Fruit fly (Drosophila melanogaster) whole organism, embryonic: Measurements from ENCODE around the gene CG13096.
A peak's percentile ranks its signal among the peaks of the same experiment; 100 is the strongest.

Experiments
- C15 ChIP-seq: fragments of 200-800 bp; sonication (Bioruptor generic); IDR thresholded peaks from 3 replicates; pipeline ENCODE4 v1.3.6; 2022; ENCODE audit warnings: missing biosample characterization, missing genetic modification characterization
- CG10209 ChIP-seq: fragments of 200-800 bp; sonication (Bioruptor generic); optimal IDR thresholded peaks from 3 replicates; lab custom pipeline; 2017; ENCODE audit warnings: missing biosample characterization, mild to moderate bottlenecking, missing genetic modification characterization, missing genetic modification reagents
- CG11560 ChIP-seq: fragments of 200-800 bp; sonication (Bioruptor generic); IDR thresholded peaks from 3 replicates; pipeline ENCODE4 v1.3.6; 2022; ENCODE audit warnings: missing biosample characterization, missing genetic modification characterization
- CG12391 ChIP-seq: fragments of 200-800 bp; sonication (Bioruptor generic); optimal IDR thresholded peaks from 3 replicates; lab custom pipeline; 2018; ENCODE audit warnings: missing biosample characterization, mild to moderate bottlenecking, missing genetic modification characterization, moderate library complexity
- CG13624 ChIP-seq: fragments of 200-800 bp; sonication (Bioruptor generic); optimal IDR thresholded peaks from 2 replicates; lab custom pipeline; 2016; ENCODE audit warnings: missing biosample characterization, missing genetic modification characterization
- CG15479 ChIP-seq: fragments of 200-800 bp; sonication (Bioruptor generic); optimal IDR thresholded peaks from 3 replicates; lab custom pipeline; 2019; ENCODE audit warnings: missing biosample characterization, mild to moderate bottlenecking, missing genetic modification characterization, moderate library complexity
- CG15514 ChIP-seq: fragments of 200-800 bp; sonication (Bioruptor generic); optimal IDR thresholded peaks from 3 replicates; lab custom pipeline; 2017; ENCODE audit warnings: missing biosample characterization, missing genetic modification characterization, mild to moderate bottlenecking, moderate library complexity, missing genetic modification reagents
- CG15601 ChIP-seq: fragments of 200-800 bp; sonication (Bioruptor generic); optimal IDR thresholded peaks from 3 replicates; lab custom pipeline; 2019; ENCODE audit warnings: missing biosample characterization, mild to moderate bottlenecking, missing genetic modification characterization, moderate library complexity
- CG1602 ChIP-seq: fragments of 200-800 bp; sonication (Bioruptor generic); optimal IDR thresholded peaks from 3 replicates; lab custom pipeline; 2016; ENCODE audit warnings: missing biosample characterization, missing genetic modification characterization
- CG1647 ChIP-seq: fragments of 200-800 bp; sonication (Bioruptor generic); optimal IDR thresholded peaks from 3 replicates; lab custom pipeline; 2016; ENCODE audit warnings: missing biosample characterization, missing genetic modification characterization
- CG17385 ChIP-seq: fragments of 200-800 bp; sonication (Bioruptor generic); optimal IDR thresholded peaks from 3 replicates; lab custom pipeline; 2018; ENCODE audit warnings: missing biosample characterization, mild to moderate bottlenecking, missing genetic modification characterization
- CG1832 ChIP-seq: fragments of 200-800 bp; sonication (Bioruptor generic); optimal IDR thresholded peaks from 2 replicates; lab custom pipeline; 2017; ENCODE audit warnings: missing biosample characterization, mild to moderate bottlenecking, missing genetic modification characterization, inconsistent platforms
- CG8359 ChIP-seq: fragments of 200-800 bp; sonication (Bioruptor generic); optimal IDR thresholded peaks from 2 replicates; lab custom pipeline; 2017; ENCODE audit warnings: missing biosample characterization, mild to moderate bottlenecking, missing genetic modification characterization, borderline replicate concordance
- CG8765 ChIP-seq: fragments of 200-800 bp; sonication (Bioruptor generic); IDR thresholded peaks from 2 replicates; pipeline ENCODE4 v1.3.6; 2022; ENCODE audit warnings: missing biosample characterization, missing genetic modification characterization
- CG9609 ChIP-seq: fragments of 200-800 bp; sonication (Bioruptor generic); optimal IDR thresholded peaks from 3 replicates; lab custom pipeline; 2016; ENCODE audit warnings: missing biosample characterization, missing genetic modification characterization
- CrebB ChIP-seq: fragments of 200-800 bp; sonication (Bioruptor generic); optimal IDR thresholded peaks from 3 replicates; lab custom pipeline; 2018; ENCODE audit warnings: missing biosample characterization, mild to moderate bottlenecking, missing genetic modification characterization
- Doc2 ChIP-seq: fragments of 200-800 bp; sonication (Bioruptor generic); IDR thresholded peaks from 2 replicates; pipeline ENCODE4 v1.3.6; 2022; ENCODE audit warnings: missing biosample characterization, missing genetic modification characterization
- Dref ChIP-seq: fragments of 200-800 bp; sonication (Bioruptor generic); IDR thresholded peaks from 2 replicates; pipeline ENCODE4 v1.3.6; 2022; ENCODE audit warnings: missing biosample characterization, missing genetic modification characterization
- E2f2 ChIP-seq: fragments of 200-800 bp; sonication (Bioruptor generic); IDR thresholded peaks from 2 replicates; pipeline ENCODE4 v1.3.6; 2022; ENCODE audit warnings: missing biosample characterization, missing genetic modification characterization
- Ets65A ChIP-seq: fragments of 200-800 bp; sonication (Bioruptor generic); peaks from one replicate; lab custom pipeline; 2016; ENCODE audit warnings: missing biosample characterization, missing genetic modification characterization
- H2.0 ChIP-seq: fragments of 200-800 bp; sonication (Bioruptor generic); IDR thresholded peaks from 2 replicates; pipeline ENCODE4 v1.3.6; 2022; ENCODE audit warnings: missing biosample characterization, missing genetic modification characterization
- HLH3B ChIP-seq: fragments of 200-800 bp; sonication (Bioruptor generic); IDR thresholded peaks from 2 replicates; pipeline ENCODE4 v1.3.6; 2022; ENCODE audit warnings: missing biosample characterization, missing genetic modification characterization
- Hr51 ChIP-seq, 2 experiments: fragments of 200-800 bp; sonication (Bioruptor generic); optimal IDR thresholded peaks; 2 replicates in 1 of 2; 3 replicates in 1 of 2; lab custom pipeline; 2016 to 2018; ENCODE audit warnings: missing biosample characterization in 2 of 2, missing genetic modification characterization in 2 of 2, mild to moderate bottlenecking in 1 of 2, moderate library complexity in 1 of 2
- Max ChIP-seq: fragments of 200-800 bp; sonication (Bioruptor generic); optimal IDR thresholded peaks from 2 replicates; lab custom pipeline; 2016; ENCODE audit warnings: missing biosample characterization, mild to moderate bottlenecking, missing genetic modification characterization
- Scr ChIP-seq: fragments of 200-800 bp; sonication (Bioruptor generic); IDR thresholded peaks from 2 replicates; pipeline ENCODE4 v1.3.6; 2022; ENCODE audit warnings: missing biosample characterization, missing genetic modification characterization; ENCODE audit not compliant: partially characterized antibody
- Sox102F ChIP-seq: fragments of 200-800 bp; sonication (Bioruptor generic); optimal IDR thresholded peaks from 2 replicates; lab custom pipeline; 2018; ENCODE audit warnings: missing biosample characterization, mild to moderate bottlenecking, missing genetic modification characterization, moderate library complexity
- chinmo ChIP-seq: fragments of 200-800 bp; sonication (Bioruptor generic); IDR thresholded peaks from 4 replicates; pipeline ENCODE4 v1.3.6; 2022; ENCODE audit warnings: missing biosample characterization, missing genetic modification characterization; ENCODE audit not compliant: partially characterized antibody
- ci ChIP-seq: fragments of 200-800 bp; sonication (Bioruptor generic); IDR thresholded peaks from 3 replicates; pipeline ENCODE4 v1.3.6; 2022; ENCODE audit warnings: missing biosample characterization, missing genetic modification characterization
- eve ChIP-seq, 2 experiments: fragments of >200 bp; optimal IDR thresholded peaks; 2 replicates each; lab custom pipeline; 2017; ENCODE audit warnings: missing biosample characterization in 2 of 2, missing genetic modification characterization in 2 of 2
- ewg ChIP-seq: fragments of 200-800 bp; sonication (Bioruptor generic); optimal IDR thresholded peaks from 3 replicates; lab custom pipeline; 2017; ENCODE audit warnings: mild to moderate bottlenecking, missing biosample characterization, missing genetic modification reagents, missing genetic modification characterization
- ftz-f1 ChIP-seq: fragments of 200-800 bp; sonication (Bioruptor generic); optimal IDR thresholded peaks from 2 replicates; lab custom pipeline; 2016; ENCODE audit warnings: missing biosample characterization, missing genetic modification characterization
- gcm ChIP-seq: fragments of 200-800 bp; sonication (Bioruptor generic); optimal IDR thresholded peaks from 2 replicates; lab custom pipeline; 2019; ENCODE audit warnings: missing biosample characterization, mild to moderate bottlenecking, missing genetic modification characterization, moderate library complexity
- ham ChIP-seq: fragments of 200-800 bp; sonication (Bioruptor generic); IDR thresholded peaks from 2 replicates; pipeline ENCODE4 v1.3.6; 2022; ENCODE audit warnings: missing biosample characterization, missing genetic modification characterization
- inv ChIP-seq: fragments of 200-800 bp; sonication (Bioruptor generic); IDR thresholded peaks from 2 replicates; pipeline ENCODE4 v1.3.6; 2022; ENCODE audit warnings: missing biosample characterization, missing genetic modification characterization; ENCODE audit not compliant: partially characterized antibody
- lola ChIP-seq, 3 experiments: fragments of >200 bp in 2 of 3; fragments of 200-800 bp in 1 of 3; sonication (Bioruptor generic) in 1 of 3; optimal IDR thresholded peaks; 2 replicates each; lab custom pipeline; 2017 to 2019; ENCODE audit warnings: missing biosample characterization in 3 of 3, missing genetic modification characterization in 3 of 3, mild to moderate bottlenecking in 1 of 3, moderate library complexity in 1 of 3
- nmo ChIP-seq: fragments of 200-800 bp; sonication (Bioruptor generic); optimal IDR thresholded peaks from 2 replicates; lab custom pipeline; 2018; ENCODE audit warnings: missing biosample characterization, mild to moderate bottlenecking, missing genetic modification characterization, moderate library complexity
- phol ChIP-seq: fragments of 200-800 bp; sonication (Bioruptor generic); optimal IDR thresholded peaks from 3 replicates; lab custom pipeline; 2018; ENCODE audit warnings: missing biosample characterization, mild to moderate bottlenecking, missing genetic modification characterization, moderate library complexity
- salm ChIP-seq: fragments of 200-800 bp; sonication (Bioruptor generic); optimal IDR thresholded peaks from 2 replicates; lab custom pipeline; 2018; ENCODE audit warnings: missing biosample characterization, mild to moderate bottlenecking, missing genetic modification characterization
- sens ChIP-seq: fragments of 200-800 bp; sonication (Bioruptor generic); peaks from one replicate; lab custom pipeline; 2016; ENCODE audit warnings: missing biosample characterization, missing genetic modification characterization
- sima ChIP-seq: fragments of 200-800 bp; sonication (Bioruptor generic); optimal IDR thresholded peaks from 2 replicates; lab custom pipeline; 2016; ENCODE audit warnings: missing biosample characterization, missing genetic modification characterization
- sisA ChIP-seq: fragments of 200-800 bp; sonication (Bioruptor generic); IDR thresholded peaks from 2 replicates; pipeline ENCODE4 v1.3.6; 2022; ENCODE audit warnings: missing biosample characterization, missing genetic modification characterization
- so ChIP-seq: fragments of 200-800 bp; sonication (Bioruptor generic); IDR thresholded peaks from 3 replicates; pipeline ENCODE4 v1.3.6; 2022; ENCODE audit warnings: missing biosample characterization, missing genetic modification characterization
- sqz ChIP-seq: fragments of 200-800 bp; sonication (Bioruptor generic); optimal IDR thresholded peaks from 3 replicates; lab custom pipeline; 2018; ENCODE audit warnings: missing biosample characterization, mild to moderate bottlenecking, missing genetic modification characterization
- sr ChIP-seq: fragments of 200-800 bp; sonication (Bioruptor generic); IDR thresholded peaks from 3 replicates; pipeline ENCODE4 v1.3.6; 2022; ENCODE audit warnings: missing biosample characterization, missing genetic modification characterization
- tll ChIP-seq, 2 experiments: fragments of 200-800 bp in 1 of 2; fragments of >200 bp in 1 of 2; sonication (Bioruptor generic) in 1 of 2; optimal IDR thresholded peaks; 2 replicates each; lab custom pipeline; 2017 to 2019; ENCODE audit warnings: missing biosample characterization in 2 of 2, missing genetic modification characterization in 2 of 2, mild to moderate bottlenecking in 1 of 2, moderate library complexity in 1 of 2
- toy ChIP-seq: fragments of 200-800 bp; sonication (Bioruptor generic); IDR thresholded peaks from 2 replicates; pipeline ENCODE4 v1.3.6; 2022; ENCODE audit warnings: missing biosample characterization, missing genetic modification characterization
- unc-4 ChIP-seq: fragments of 200-800 bp; sonication (Bioruptor generic); IDR thresholded peaks from 2 replicates; pipeline ENCODE4 v1.3.6; 2022; ENCODE audit warnings: missing biosample characterization, missing genetic modification characterization; ENCODE audit not compliant: partially characterized antibody
- unpg ChIP-seq: fragments of 200-800 bp; sonication (Bioruptor generic); optimal IDR thresholded peaks from 3 replicates; lab custom pipeline; 2018; ENCODE audit warnings: missing biosample characterization, mild to moderate bottlenecking, missing genetic modification characterization, moderate library complexity
- vnd ChIP-seq: fragments of 200-800 bp; sonication (Bioruptor generic); IDR thresholded peaks from 3 replicates; pipeline ENCODE4 v1.3.6; 2022; ENCODE audit warnings: missing biosample characterization, missing genetic modification characterization; ENCODE audit not compliant: partially characterized antibody
- zf30C ChIP-seq: fragments of 200-800 bp; sonication (Bioruptor generic); optimal IDR thresholded peaks from 3 replicates; lab custom pipeline; 2018; ENCODE audit warnings: missing biosample characterization, mild to moderate bottlenecking, missing genetic modification characterization

The CG13096 gene

DNA sequence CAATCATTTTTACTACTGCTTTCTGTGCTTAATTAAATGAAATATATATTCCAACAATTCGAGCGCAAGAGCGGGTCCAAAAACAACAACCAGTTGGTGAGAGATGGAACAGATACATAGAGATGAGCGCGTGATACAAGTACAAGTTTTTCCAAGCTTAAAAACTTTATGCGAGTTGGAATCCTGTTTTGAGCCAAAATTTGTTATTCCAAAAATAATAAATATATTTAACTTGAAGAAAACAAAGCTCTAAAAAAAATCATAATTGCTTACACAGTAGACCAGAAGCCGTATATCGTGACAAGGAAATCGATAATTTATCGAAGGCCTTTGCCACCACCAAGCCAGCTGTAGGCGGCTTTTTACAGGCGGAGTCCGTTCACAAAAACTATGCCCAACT, 3.1 kb upstream of the CG13096 start, which contains the start of the genes CG13097 and PIG-U (continued):
- TF ChIP-seq sens (GFP tag; lab: Kevin White, UChicago), result peak; percentile 97
- no peak for TF ChIP-seq Sox102F (GFP tag; lab: Kevin White, UChicago)
- TF ChIP-seq sqz, result no peak
- TF ChIP-seq chinmo (GFP tag; lab: Robert Waterston, UW), result no peak
- TF ChIP-seq CG12391 (tag; lab: Kevin White, UChicago), result peak; percentile 91
- TF ChIP-seq CG15514 (GFP tag; lab: Kevin White, UChicago), result peak; percentile 87
- peak; percentile 79 for TF ChIP-seq Dref (GFP tag; lab: Robert Waterston, UW)
- peak; percentile 81 for TF ChIP-seq CG13624 (GFP tag; lab: Kevin White, UChicago)
- TF ChIP-seq CG8765 (GFP tag; lab: Robert Waterston, UW), result peak; percentile 71
- TF ChIP-seq so (GFP tag; lab: Robert Waterston, UW), result peak; percentile 71; the same call in 2 of the 3 replicates
- peak; percentile 79 for TF ChIP-seq phol
- TF ChIP-seq sisA, result peak; percentile 76
- TF ChIP-seq toy (GFP tag; lab: Robert Waterston, UW), result no peak
- peak; percentile 78 for TF ChIP-seq CG9609 (GFP tag; lab: Kevin White, UChicago)
- TF ChIP-seq CG15601 (tag; lab: Kevin White, UChicago), result peak; percentile 71
- TF ChIP-seq CG8359 (GFP tag; lab: Kevin White, UChicago), result no peak
- peak in 1 of 3 experiments; percentile 79 for TF ChIP-seq lola (GFP tag; optimal IDR thresholded peaks at IDR 0.05; lab: Kevin White, UChicago)
- TF ChIP-seq CG1647 (GFP tag; lab: Kevin White, UChicago), result peak; percentile 84
- peak; percentile 66 to 76 for TF ChIP-seq Hr51 (GFP tag; optimal IDR thresholded peaks at IDR 0.05; lab: Kevin White, UChicago)
- no peak for TF ChIP-seq unpg
- no peak for TF ChIP-seq eve (GFP tag; optimal IDR thresholded peaks at IDR 0.05; lab: Kevin White, UChicago)
- TF ChIP-seq C15, result no peak
- peak; percentile 30 for TF ChIP-seq CrebB
- peak; percentile 77 for TF ChIP-seq ci (GFP tag; lab: Robert Waterston, UW)
- TF ChIP-seq unc-4, result peak; percentile 96
- peak; percentile 90 for TF ChIP-seq Max
- TF ChIP-seq gcm, result no peak
- no peak for TF ChIP-seq CG15479
- no peak for TF ChIP-seq tll (GFP tag; optimal IDR thresholded peaks at IDR 0.05; lab: Kevin White, UChicago)
- peak; percentile 34 for TF ChIP-seq salm (tag; lab: Kevin White, UChicago)
- TF ChIP-seq zf30C (GFP tag; lab: Kevin White, UChicago), result no peak
- peak; percentile 88 for TF ChIP-seq inv
- TF ChIP-seq Doc2 (GFP tag; lab: Robert Waterston, UW), result no peak
- TF ChIP-seq vnd (GFP tag; lab: Robert Waterston, UW), result peak; percentile 90
- TF ChIP-seq CG1832 (GFP tag; lab: Kevin White, UChicago), result no peak
- no peak for TF ChIP-seq sr
- peak; percentile 95 for TF ChIP-seq Ets65A (GFP tag; lab: Kevin White, UChicago)
- TF ChIP-seq nmo (GFP tag; lab: Kevin White, UChicago), result peak; percentile 85
- no peak for TF ChIP-seq CG10209
- TF ChIP-seq CG1602 (GFP tag; lab: Kevin White, UChicago), result peak; percentile 82
- no peak for TF ChIP-seq ftz-f1 (GFP tag; lab: Kevin White, UChicago)
- peak; percentile 79 for TF ChIP-seq H2.0
- TF ChIP-seq HLH3B (GFP tag; lab: Robert Waterston, UW), result peak; percentile 67; the same call in 1 of the 2 replicates
- TF ChIP-seq CG11560 (tag; lab: Robert Waterston, UW), result 0 out of 3 replicates have a peak, but pooled peaks have one; percentile 50
- peak; percentile 77 for TF ChIP-seq E2f2 (GFP tag; lab: Robert Waterston, UW)
- peak; percentile 38 for TF ChIP-seq sima
- TF ChIP-seq CG17385 (GFP tag; lab: Kevin White, UChicago), result peak; percentile 74
- peak; percentile 34 for TF ChIP-seq ewg (GFP tag; lab: Kevin White, UChicago)
- no peak for TF ChIP-seq ham
- peak; percentile 96 for TF ChIP-seq Scr (GFP tag; lab: Robert Waterston, UW)
